Fruit fly (Drosophila melanogaster) whole organism, adult: ENCODE results near the gene CG31269.

Experiments used
- CG11617 ChIP-seq: fragments of 200-800 bp; sonication (Bioruptor generic); optimal IDR thresholded peaks from 2 replicates; lab custom pipeline; 2017; ENCODE audit warnings: mild to moderate bottlenecking, missing biosample characterization, missing genetic modification reagents, missing genetic modification characterization
- CG12768 ChIP-seq: fragments of 200-800 bp; sonication (Bioruptor generic); optimal IDR thresholded peaks from 2 replicates; lab custom pipeline; 2017; ENCODE audit warnings: missing biosample characterization, missing genetic modification characterization, mild to moderate bottlenecking, moderate library complexity, missing genetic modification reagents
- CG14711 ChIP-seq: fragments of 200-800 bp; sonication (Bioruptor generic); optimal IDR thresholded peaks from 2 replicates; lab custom pipeline; 2018; ENCODE audit warnings: missing biosample characterization, mild to moderate bottlenecking, missing genetic modification characterization, moderate library complexity
- CG1620 ChIP-seq: fragments of 200-800 bp; sonication (Bioruptor generic); optimal IDR thresholded peaks from 2 replicates; lab custom pipeline; 2016; ENCODE audit warnings: missing biosample characterization, missing genetic modification characterization
- CG33017 ChIP-seq: fragments of 200-800 bp; sonication (Bioruptor generic); optimal IDR thresholded peaks from 2 replicates; lab custom pipeline; 2018; ENCODE audit warnings: missing biosample characterization, mild to moderate bottlenecking, missing genetic modification characterization, moderate library complexity
- CG5204 ChIP-seq: fragments of 200-800 bp; sonication (Bioruptor generic); optimal IDR thresholded peaks from 2 replicates; lab custom pipeline; 2016; ENCODE audit warnings: missing biosample characterization, missing genetic modification characterization
- CG7045 ChIP-seq: fragments of 200-800 bp; sonication (Bioruptor generic); optimal IDR thresholded peaks from 2 replicates; lab custom pipeline; 2017; ENCODE audit warnings: missing biosample characterization, mild to moderate bottlenecking, missing genetic modification characterization
- CG7101 ChIP-seq: fragments of 200-800 bp; sonication (Bioruptor generic); optimal IDR thresholded peaks from 2 replicates; lab custom pipeline; 2018; ENCODE audit warnings: missing biosample characterization, mild to moderate bottlenecking, missing genetic modification characterization, moderate library complexity
- Clk ChIP-seq: fragments of 200-800 bp; sonication (Bioruptor generic); optimal IDR thresholded peaks from 2 replicates; lab custom pipeline; 2017; ENCODE audit warnings: missing biosample characterization, missing genetic modification characterization
- Crg-1 ChIP-seq: fragments of 200-800 bp; sonication (Bioruptor generic); optimal IDR thresholded peaks from 2 replicates; lab custom pipeline; 2016; ENCODE audit warnings: missing biosample characterization, missing genetic modification characterization
- Hr96 ChIP-seq: fragments of 200-800 bp; sonication (Bioruptor generic); optimal IDR thresholded peaks from 2 replicates; lab custom pipeline; 2016; ENCODE audit warnings: missing biosample characterization, missing genetic modification characterization
- Mnt ChIP-seq: fragments of 200-800 bp; sonication (Bioruptor generic); optimal IDR thresholded peaks from 2 replicates; lab custom pipeline; 2016; ENCODE audit warnings: missing biosample characterization, mild to moderate bottlenecking, missing genetic modification characterization
- bab1 ChIP-seq: fragments of 200-800 bp; sonication (Bioruptor generic); optimal IDR thresholded peaks from 3 replicates; lab custom pipeline; 2019; ENCODE audit warnings: missing biosample characterization, mild to moderate bottlenecking, missing genetic modification characterization, moderate library complexity
- cic ChIP-seq: fragments of 200-800 bp; sonication (Bioruptor generic); optimal IDR thresholded peaks from 2 replicates; lab custom pipeline; 2017; ENCODE audit warnings: missing biosample characterization, mild to moderate bottlenecking, missing genetic modification characterization, moderate library complexity
- cnc ChIP-seq, 2 experiments: fragments of >200 bp; optimal IDR thresholded peaks; 2 replicates each; lab custom pipeline; 2017
- kay ChIP-seq: fragments of 200-800 bp; sonication (Bioruptor generic); peaks from one replicate; lab custom pipeline; 2016; ENCODE audit warnings: missing biosample characterization, missing genetic modification characterization, borderline replicate concordance
- ovo ChIP-seq: fragments of 200-800 bp; sonication (Bioruptor generic); optimal IDR thresholded peaks from 2 replicates; lab custom pipeline; 2016; ENCODE audit warnings: missing biosample characterization, missing genetic modification characterization
- pad ChIP-seq: fragments of 200-800 bp; sonication (Bioruptor generic); optimal IDR thresholded peaks from 3 replicates; lab custom pipeline; 2017; ENCODE audit warnings: missing biosample characterization, missing genetic modification characterization, mild to moderate bottlenecking, moderate library complexity, missing genetic modification reagents
- tj ChIP-seq: fragments of 200-800 bp; sonication (Bioruptor generic); optimal IDR thresholded peaks from 3 replicates; lab custom pipeline; 2017; ENCODE audit warnings: missing biosample characterization, mild to moderate bottlenecking, missing genetic modification characterization, moderate library complexity
- toe ChIP-seq: fragments of 200-800 bp; sonication (Bioruptor generic); optimal IDR thresholded peaks from 2 replicates; lab custom pipeline; 2016; ENCODE audit warnings: missing biosample characterization, missing genetic modification characterization

CG31269 gene

dm6 chr3R:17110880-17111726, 15.8 kb upstream of the CG31269 start:
- TF ChIP-seq cnc (optimal IDR thresholded peaks at IDR 0.05; lab: Kevin White, UChicago) (no peak), toe (GFP tag; lab: Kevin White, UChicago) (no peak), bab1 (GFP tag; lab: Kevin White, UChicago) (no peak), CG7045 (GFP tag; lab: Kevin White, UChicago) (no peak), cic (GFP tag; lab: Kevin White, UChicago) (no peak)

DNA sequence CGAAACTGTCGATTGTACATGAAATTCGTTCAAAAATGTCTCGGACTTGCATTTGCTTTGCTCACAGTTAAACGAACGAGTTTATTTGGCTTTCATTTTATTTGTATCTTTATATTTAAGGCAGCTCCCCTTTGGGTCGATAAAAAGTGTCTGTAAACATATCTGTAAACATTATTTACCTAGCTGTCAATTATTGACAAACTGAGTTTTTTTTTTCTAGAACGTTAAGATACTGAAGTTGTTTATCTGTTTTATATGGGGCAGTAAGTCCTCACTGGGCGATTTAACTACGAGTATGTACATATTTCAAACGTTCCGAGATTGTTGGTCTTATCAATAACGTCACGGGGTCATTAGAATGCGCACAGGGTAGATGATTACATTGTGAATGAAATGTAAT, 11.3 kb upstream of the CG31269 start:
- TF ChIP-seq ovo: peak; percentile 58
- TF ChIP-seq CG7045 (GFP tag; lab: Kevin White, UChicago): peak; percentile 8
- no peak for TF ChIP-seq CG14711 (tag; lab: Kevin White, UChicago)
- TF ChIP-seq tj (GFP tag; lab: Kevin White, UChicago): peak; percentile 88
- no peak for TF ChIP-seq bab1 (GFP tag; lab: Kevin White, UChicago)
- peak; percentile 53 for TF ChIP-seq cic (GFP tag; lab: Kevin White, UChicago)
- peak; percentile 38 for TF ChIP-seq CG7101 (tag; lab: Kevin White, UChicago)
- TF ChIP-seq CG33017 (tag; lab: Kevin White, UChicago): peak; percentile 47
- TF ChIP-seq Mnt (GFP tag; lab: Kevin White, UChicago): no peak
- TF ChIP-seq kay: no peak
- peak; percentile 17 for TF ChIP-seq CG11617
- no peak for TF ChIP-seq cnc (optimal IDR thresholded peaks at IDR 0.05; lab: Kevin White, UChicago)
- TF ChIP-seq Crg-1 (GFP tag; lab: Kevin White, UChicago): peak; percentile 68
- no peak for TF ChIP-seq toe (GFP tag; lab: Kevin White, UChicago)
- no peak for TF ChIP-seq CG1620 (GFP tag; lab: Kevin White, UChicago)

- TF ChIP-seq cic (GFP tag; lab: Kevin White, UChicago): no peak
- no peak for TF ChIP-seq Clk (GFP tag; lab: Kevin White, UChicago)
- peak; percentile 43 for TF ChIP-seq CG14711 (tag; lab: Kevin White, UChicago)
- no peak for TF ChIP-seq CG11617
- no peak for TF ChIP-seq Mnt (GFP tag; lab: Kevin White, UChicago)
- no peak for TF ChIP-seq pad (GFP tag; lab: Kevin White, UChicago)
- TF ChIP-seq cnc (optimal IDR thresholded peaks at IDR 0.05; lab: Kevin White, UChicago): no peak
- TF ChIP-seq Crg-1 (GFP tag; lab: Kevin White, UChicago): no peak
- TF ChIP-seq ovo: no peak
- no peak for TF ChIP-seq CG7045 (GFP tag; lab: Kevin White, UChicago)
- no peak for TF ChIP-seq CG5204 (GFP tag; lab: Kevin White, UChicago)
- no peak for TF ChIP-seq toe (GFP tag; lab: Kevin White, UChicago)
- no peak for TF ChIP-seq bab1 (GFP tag; lab: Kevin White, UChicago)
- TF ChIP-seq CG12768 (GFP tag; lab: Kevin White, UChicago): peak; percentile 30
- TF ChIP-seq kay: peak; percentile 90
- peak; percentile 19 for TF ChIP-seq CG7101 (tag; lab: Kevin White, UChicago)
These were observed 10.7 kb upstream of the CG31269 start for dm6 chr3R:17116231-17116630.

DNA sequence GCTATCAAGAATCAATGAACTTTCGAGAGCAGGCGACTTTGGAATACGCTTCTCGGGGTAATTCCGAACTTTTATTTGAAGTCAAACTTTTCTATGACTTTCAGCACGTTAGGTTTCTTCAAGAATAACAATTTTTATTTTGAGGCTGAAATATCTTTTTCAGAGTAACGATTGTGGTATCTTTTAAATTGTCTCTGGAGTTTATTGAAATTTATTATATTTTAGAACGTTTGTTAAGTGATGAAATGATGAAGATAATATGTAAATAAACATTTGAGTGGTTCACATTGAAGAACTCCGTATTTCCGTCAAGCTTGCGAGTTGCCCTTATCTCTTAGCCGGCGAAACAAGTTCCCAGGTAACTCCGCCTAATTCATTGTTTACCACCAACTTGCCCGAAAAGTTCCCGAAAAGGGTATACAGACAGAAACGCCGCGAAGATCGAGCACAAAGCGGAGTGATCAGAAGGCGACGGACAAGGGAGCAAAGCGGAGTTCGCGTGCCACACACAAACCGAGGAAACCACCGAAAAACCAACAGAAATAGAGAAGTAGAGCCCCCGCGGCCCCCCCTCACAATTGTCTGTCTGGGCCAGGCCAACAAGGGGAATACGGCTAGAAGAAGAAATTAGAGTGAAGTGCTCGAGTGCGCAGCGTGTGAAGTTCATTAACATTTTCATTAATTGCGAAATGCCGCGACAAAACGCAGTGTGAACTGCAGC, 9.2 kb upstream of the CG31269 start:
- TF ChIP-seq CG14711 (tag; lab: Kevin White, UChicago): no peak
- no peak for TF ChIP-seq pad (GFP tag; lab: Kevin White, UChicago)
- TF ChIP-seq cic (GFP tag; lab: Kevin White, UChicago): no peak
- no peak for TF ChIP-seq tj (GFP tag; lab: Kevin White, UChicago)
- no peak for TF ChIP-seq CG12768 (GFP tag; lab: Kevin White, UChicago)
- no peak for TF ChIP-seq CG7101 (tag; lab: Kevin White, UChicago)
- no peak for TF ChIP-seq CG1620 (GFP tag; lab: Kevin White, UChicago)
- TF ChIP-seq bab1 (GFP tag; lab: Kevin White, UChicago): no peak
- no peak for TF ChIP-seq Clk (GFP tag; lab: Kevin White, UChicago)

DNA sequence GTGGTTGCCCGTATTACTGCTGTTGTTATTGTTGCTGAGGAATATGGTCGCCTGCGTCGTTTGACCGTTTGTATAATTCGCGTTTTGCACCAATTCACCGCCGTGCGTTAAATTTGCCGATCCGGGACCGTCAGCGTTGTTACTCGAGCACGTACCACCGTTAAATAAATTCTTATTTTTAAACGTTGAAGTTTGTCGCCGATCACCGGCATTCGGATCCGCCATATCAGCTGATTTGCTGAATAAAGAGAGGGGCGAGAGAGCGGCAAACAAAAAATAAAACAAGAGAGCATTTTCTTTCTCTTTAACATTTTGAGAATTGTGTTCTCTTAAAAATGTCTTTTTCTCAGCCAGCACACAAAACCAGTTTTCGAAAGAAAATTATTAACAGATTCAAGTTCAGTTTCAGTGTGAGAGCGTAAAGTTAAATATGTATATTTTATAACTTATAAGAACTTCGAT, 8.0 kb upstream of the CG31269 start:
- TF ChIP-seq ovo (no peak), toe (GFP tag; lab: Kevin White, UChicago) (no peak), CG5204 (GFP tag; lab: Kevin White, UChicago) (no peak), Clk (GFP tag; lab: Kevin White, UChicago) (no peak), Mnt (GFP tag; lab: Kevin White, UChicago) (peak; percentile 7), kay (no peak), cic (GFP tag; lab: Kevin White, UChicago) (peak; percentile 11), CG7101 (tag; lab: Kevin White, UChicago) (peak; percentile 3), bab1 (GFP tag; lab: Kevin White, UChicago) (peak; percentile 43), Crg-1 (GFP tag; lab: Kevin White, UChicago) (no peak), CG33017 (tag; lab: Kevin White, UChicago) (peak; percentile 2), CG14711 (tag; lab: Kevin White, UChicago) (no peak), pad (GFP tag; lab: Kevin White, UChicago) (no peak), CG7045 (GFP tag; lab: Kevin White, UChicago) (no peak), CG12768 (GFP tag; lab: Kevin White, UChicago) (peak; percentile 6), cnc (optimal IDR thresholded peaks at IDR 0.05; lab: Kevin White, UChicago) (no peak), CG11617 (no peak), tj (GFP tag; lab: Kevin White, UChicago) (peak; percentile 80), CG1620 (GFP tag; lab: Kevin White, UChicago) (no peak), Hr96 (GFP tag; lab: Kevin White, UChicago) (no peak)
